Fruit fly (Drosophila melanogaster) whole organism, embryonic: Measurements from ENCODE around the gene Or30a.

ENCODE experiments used
- ATbp ChIP-seq: fragments of 200-800 bp; sonication (Bioruptor generic); optimal IDR thresholded peaks from 2 replicates; lab custom pipeline; 2017; ENCODE audit warnings: missing biosample characterization, mild to moderate bottlenecking, missing genetic modification characterization, missing genetic modification reagents
- BEAF-32 ChIP-seq: fragments of 200-800 bp; sonication (Bioruptor generic); optimal IDR thresholded peaks from 3 replicates; lab custom pipeline; 2017; ENCODE audit warnings: missing biosample characterization, missing genetic modification characterization, mild to moderate bottlenecking, moderate library complexity, missing genetic modification reagents
- CG10959 ChIP-seq: fragments of 200-800 bp; sonication (Bioruptor generic); IDR thresholded peaks from 2 replicates; pipeline ENCODE4 v1.3.6; 2022; ENCODE audit warnings: missing biosample characterization, missing genetic modification characterization
- CG11456 ChIP-seq: fragments of 200-800 bp; sonication (Bioruptor generic); IDR thresholded peaks from 3 replicates; pipeline ENCODE4 v1.3.6; 2022; ENCODE audit warnings: missing biosample characterization, missing genetic modification characterization
- CG12155 ChIP-seq: fragments of 200-800 bp; sonication (Bioruptor generic); optimal IDR thresholded peaks from 3 replicates; lab custom pipeline; 2016; ENCODE audit warnings: missing biosample characterization, missing genetic modification characterization
- CG13123 ChIP-seq: fragments of 200-800 bp; sonication (Bioruptor generic); optimal IDR thresholded peaks from 2 replicates; lab custom pipeline; 2016; ENCODE audit warnings: missing biosample characterization, missing genetic modification characterization
- CG13424 ChIP-seq: fragments of 200-800 bp; sonication (Bioruptor generic); optimal IDR thresholded peaks from 2 replicates; lab custom pipeline; 2019; ENCODE audit warnings: missing biosample characterization, mild to moderate bottlenecking, missing genetic modification characterization, moderate library complexity
- CG18262 ChIP-seq: fragments of 200-800 bp; optimal IDR thresholded peaks from 3 replicates; lab custom pipeline; 2019; ENCODE audit warnings: missing biosample characterization, mild to moderate bottlenecking, missing genetic modification characterization, moderate library complexity
- CG18599 ChIP-seq: fragments of 200-800 bp; sonication (Bioruptor generic); optimal IDR thresholded peaks from 3 replicates; lab custom pipeline; 2017; ENCODE audit warnings: missing biosample characterization, missing genetic modification characterization, mild to moderate bottlenecking, moderate library complexity, missing genetic modification reagents
- CG32767 ChIP-seq: fragments of 200-800 bp; sonication (Bioruptor generic); IDR thresholded peaks from 2 replicates; pipeline ENCODE4 v1.3.6; 2022; ENCODE audit warnings: missing biosample characterization, missing genetic modification characterization
- CG32772 ChIP-seq: fragments of 200-800 bp; sonication (Bioruptor generic); IDR thresholded peaks from 2 replicates; pipeline ENCODE4 v1.3.6; 2022; ENCODE audit warnings: missing biosample characterization, missing genetic modification characterization
- CG3281 ChIP-seq: fragments of 200-800 bp; sonication (Bioruptor generic); optimal IDR thresholded peaks from 3 replicates; lab custom pipeline; 2017; ENCODE audit warnings: missing biosample characterization, mild to moderate bottlenecking, missing genetic modification characterization
- CG33557 ChIP-seq: fragments of 200-800 bp; sonication (Bioruptor generic); optimal IDR thresholded peaks from 2 replicates; lab custom pipeline; 2019; ENCODE audit warnings: missing biosample characterization, mild to moderate bottlenecking, missing genetic modification characterization, moderate library complexity
- CG4360 ChIP-seq: fragments of 200-800 bp; sonication (Bioruptor generic); IDR thresholded peaks from 2 replicates; pipeline ENCODE4 v1.3.6; 2022; ENCODE audit warnings: missing biosample characterization, missing genetic modification characterization
- CG5180 ChIP-seq: fragments of 200-800 bp; sonication (Bioruptor generic); optimal IDR thresholded peaks from 3 replicates; lab custom pipeline; 2017; ENCODE audit warnings: missing biosample characterization, missing genetic modification characterization, mild to moderate bottlenecking, moderate library complexity, missing genetic modification reagents
- CG6854 ChIP-seq: fragments of 200-800 bp; sonication (Bioruptor generic); optimal IDR thresholded peaks from 3 replicates; lab custom pipeline; 2017; ENCODE audit warnings: missing biosample characterization, mild to moderate bottlenecking, missing genetic modification characterization
- CG9215 ChIP-seq: fragments of 200-800 bp; sonication (Bioruptor generic); IDR thresholded peaks from 2 replicates; pipeline ENCODE4 v1.3.6; 2022; ENCODE audit warnings: missing biosample characterization, missing genetic modification characterization
- CoRest ChIP-seq: fragments of 200-800 bp; sonication (Bioruptor generic); optimal IDR thresholded peaks from 3 replicates; lab custom pipeline; 2018; ENCODE audit warnings: missing biosample characterization, mild to moderate bottlenecking, missing genetic modification characterization, moderate library complexity
- CrebB ChIP-seq: fragments of 200-800 bp; sonication (Bioruptor generic); optimal IDR thresholded peaks from 3 replicates; lab custom pipeline; 2018; ENCODE audit warnings: missing biosample characterization, mild to moderate bottlenecking, missing genetic modification characterization
- HLHmδ ChIP-seq: fragments of 200-800 bp; sonication (Bioruptor generic); optimal IDR thresholded peaks from 2 replicates; lab custom pipeline; 2018; ENCODE audit warnings: missing biosample characterization, mild to moderate bottlenecking, missing genetic modification characterization, moderate library complexity
- NC2α ChIP-seq: fragments of 200-800 bp; sonication (Bioruptor generic); optimal IDR thresholded peaks from 2 replicates; lab custom pipeline; 2016; ENCODE audit warnings: missing biosample characterization, missing genetic modification characterization
- NFAT ChIP-seq: fragments of 200-800 bp; sonication (Bioruptor generic); IDR thresholded peaks from 2 replicates; pipeline ENCODE4 v1.3.6; 2022; ENCODE audit warnings: missing biosample characterization, missing genetic modification characterization
- Opbp ChIP-seq: fragments of 200-800 bp; sonication (Bioruptor generic); IDR thresholded peaks from 3 replicates; pipeline ENCODE4 v1.3.6; 2022; ENCODE audit warnings: missing biosample characterization, missing genetic modification characterization; ENCODE audit not compliant: partially characterized antibody
- Scr ChIP-seq: fragments of 200-800 bp; sonication (Bioruptor generic); IDR thresholded peaks from 2 replicates; pipeline ENCODE4 v1.3.6; 2022; ENCODE audit warnings: missing biosample characterization, missing genetic modification characterization; ENCODE audit not compliant: partially characterized antibody
- Spps ChIP-seq: fragments of 200-800 bp; sonication (Bioruptor generic); optimal IDR thresholded peaks from 2 replicates; lab custom pipeline; 2018; ENCODE audit warnings: missing biosample characterization, mild to moderate bottlenecking, missing genetic modification characterization
- Sry-δ ChIP-seq: fragments of 200-800 bp; sonication (Bioruptor generic); optimal IDR thresholded peaks from 2 replicates; lab custom pipeline; 2016; ENCODE audit warnings: missing biosample characterization, missing genetic modification characterization
- Xrp1 ChIP-seq: fragments of 200-800 bp; sonication (Bioruptor generic); IDR thresholded peaks from 2 replicates; pipeline ENCODE4 v1.3.6; 2022; ENCODE audit warnings: missing biosample characterization, missing genetic modification characterization
- ara ChIP-seq: fragments of 200-800 bp; sonication (Bioruptor generic); IDR thresholded peaks from 2 replicates; pipeline ENCODE4 v1.3.6; 2022; ENCODE audit warnings: missing biosample characterization, missing genetic modification characterization
- chif ChIP-seq, 2 experiments: fragments of 200-800 bp; sonication (Bioruptor generic); optimal IDR thresholded peaks; 3 replicates each; lab custom pipeline; 2016; ENCODE audit warnings: missing biosample characterization in 2 of 2, missing genetic modification characterization in 2 of 2
- corto ChIP-seq: fragments of 200-800 bp; sonication (Bioruptor generic); optimal IDR thresholded peaks from 2 replicates; lab custom pipeline; 2016; ENCODE audit warnings: missing biosample characterization, mild to moderate bottlenecking, missing genetic modification characterization, moderate library complexity
- crc ChIP-seq: fragments of 200-800 bp; sonication (Bioruptor generic); optimal IDR thresholded peaks from 2 replicates; lab custom pipeline; 2016; ENCODE audit warnings: missing biosample characterization, missing genetic modification characterization
- da ChIP-seq: fragments of 200-800 bp; sonication (Bioruptor generic); optimal IDR thresholded peaks from 2 replicates; lab custom pipeline; 2016; ENCODE audit warnings: missing biosample characterization, missing genetic modification characterization
- dpn ChIP-seq, 2 experiments: fragments of 200-800 bp; sonication (Bioruptor generic); optimal IDR thresholded peaks; 3 replicates each; lab custom pipeline; 2016; ENCODE audit warnings: missing biosample characterization in 2 of 2, missing genetic modification characterization in 2 of 2
- hb ChIP-seq: fragments of 200-800 bp; sonication (Bioruptor generic); IDR thresholded peaks from 3 replicates; pipeline ENCODE4 v1.3.6; 2022; ENCODE audit warnings: missing biosample characterization, missing genetic modification characterization; ENCODE audit not compliant: partially characterized antibody
- hkb ChIP-seq, 2 experiments: fragments of 200-800 bp in 1 of 2; fragments of >200 bp in 1 of 2; sonication (Bioruptor generic) in 1 of 2; IDR thresholded peaks in 1 of 2; optimal IDR thresholded peaks in 1 of 2; 2 replicates each; pipeline versions ENCODE4 v1.3.6 to Lab custom; 2017 to 2022; ENCODE audit warnings: missing biosample characterization in 1 of 2, missing genetic modification characterization in 1 of 2
- hth ChIP-seq: fragments of >200 bp; optimal IDR thresholded peaks from 2 replicates; lab custom pipeline; 2017; ENCODE audit warnings: inconsistent platforms
- inv ChIP-seq: fragments of 200-800 bp; sonication (Bioruptor generic); IDR thresholded peaks from 2 replicates; pipeline ENCODE4 v1.3.6; 2022; ENCODE audit warnings: missing biosample characterization, missing genetic modification characterization; ENCODE audit not compliant: partially characterized antibody
- maf-S ChIP-seq: fragments of 200-800 bp; sonication (Bioruptor generic); optimal IDR thresholded peaks from 2 replicates; lab custom pipeline; 2016; ENCODE audit warnings: missing biosample characterization, missing genetic modification characterization
- onecut ChIP-seq: fragments of 200-800 bp; sonication (Bioruptor generic); IDR thresholded peaks from 2 replicates; pipeline ENCODE4 v1.3.6; 2022; ENCODE audit warnings: missing biosample characterization, missing genetic modification characterization
- org-1 ChIP-seq: fragments of 200-800 bp; sonication (Bioruptor generic); optimal IDR thresholded peaks from 2 replicates; lab custom pipeline; 2017; ENCODE audit warnings: missing biosample characterization, missing genetic modification characterization
- p53 ChIP-seq: fragments of 200-800 bp; sonication (Bioruptor generic); optimal IDR thresholded peaks from 2 replicates; lab custom pipeline; 2016; ENCODE audit warnings: missing biosample characterization, missing genetic modification characterization
- pfk ChIP-seq: fragments of 200-800 bp; sonication (Bioruptor generic); optimal IDR thresholded peaks from 2 replicates; lab custom pipeline; 2018; ENCODE audit warnings: missing biosample characterization, mild to moderate bottlenecking, missing genetic modification characterization, moderate library complexity
- pnt ChIP-seq: fragments of 200-800 bp; sonication (Bioruptor generic); optimal IDR thresholded peaks from 3 replicates; lab custom pipeline; 2016; ENCODE audit warnings: missing biosample characterization, missing genetic modification characterization
- pzg ChIP-seq: fragments of 200-800 bp; sonication (Bioruptor generic); optimal IDR thresholded peaks from 3 replicates; lab custom pipeline; 2018; ENCODE audit warnings: missing biosample characterization, mild to moderate bottlenecking, missing genetic modification characterization, moderate library complexity
- ro ChIP-seq: fragments of 200-800 bp; sonication (Bioruptor generic); IDR thresholded peaks from 2 replicates; pipeline ENCODE4 v1.3.6; 2022; ENCODE audit warnings: missing biosample characterization, missing genetic modification characterization
- sens ChIP-seq: fragments of 200-800 bp; sonication (Bioruptor generic); peaks from one replicate; lab custom pipeline; 2016; ENCODE audit warnings: missing biosample characterization, missing genetic modification characterization
- sim ChIP-seq: fragments of 200-800 bp; sonication (Bioruptor generic); IDR thresholded peaks from 2 replicates; pipeline ENCODE4 v1.3.6; 2022; ENCODE audit warnings: missing biosample characterization, missing genetic modification characterization
- slp2 ChIP-seq: fragments of 200-800 bp; sonication (Bioruptor generic); optimal IDR thresholded peaks from 2 replicates; lab custom pipeline; 2016; ENCODE audit warnings: missing biosample characterization, missing genetic modification characterization
- stc ChIP-seq: fragments of 200-800 bp; sonication (Bioruptor generic); IDR thresholded peaks from 2 replicates; pipeline ENCODE4 v1.3.6; 2022; ENCODE audit warnings: missing biosample characterization, missing genetic modification characterization
- vfl ChIP-seq: fragments of 200-800 bp; sonication (Bioruptor generic); optimal IDR thresholded peaks from 2 replicates; lab custom pipeline; 2016; ENCODE audit warnings: missing biosample characterization, missing genetic modification characterization
- zfh1 ChIP-seq: fragments of 200-800 bp; sonication (Bioruptor generic); IDR thresholded peaks from 3 replicates; pipeline ENCODE4 v1.3.6; 2022; ENCODE audit warnings: missing biosample characterization, missing genetic modification characterization

Or30a gene

dm6 chr2L:9133169-9133568 is 21.6 kb downstream of the Or30a start (continued):
- TF ChIP-seq ro (GFP tag; lab: Robert Waterston, UW) (0 out of 2 replicates have a peak, but pooled peaks have one; percentile 18), onecut (GFP tag; lab: Robert Waterston, UW) (peak; percentile 61; the same call in 1 of the 2 replicates), p53 (GFP tag; lab: Kevin White, UChicago) (no peak), CG18599 (GFP tag; lab: Kevin White, UChicago) (peak; percentile 71), ara (GFP tag; lab: Robert Waterston, UW) (peak; percentile 78), pzg (no peak), CG11456 (GFP tag; lab: Robert Waterston, UW) (no peak), sens (GFP tag; lab: Kevin White, UChicago) (peak; percentile 84), Opbp (GFP tag; lab: Robert Waterston, UW) (no peak), hkb (optimal IDR thresholded peaks at IDR 0.05; lab: Kevin White, UChicago) (no peak), hkb (GFP tag; IDR thresholded peaks at IDR 0.05; lab: Robert Waterston, UW) (peak; percentile 79), hth (lab: Kevin White, UChicago) (no peak), CG32772 (peak; percentile 72), Sry-δ (no peak), CG9215 (GFP tag; lab: Robert Waterston, UW) (no peak), pfk (GFP tag; lab: Kevin White, UChicago) (no peak), CG13123 (GFP tag; lab: Kevin White, UChicago) (peak; percentile 22), CG12155 (GFP tag; lab: Kevin White, UChicago) (peak; percentile 38), NC2α (GFP tag; lab: Kevin White, UChicago) (no peak), CG32767 (GFP tag; lab: Robert Waterston, UW) (peak; percentile 69), CG13424 (tag; lab: Kevin White, UChicago) (peak; percentile 81), pnt (GFP tag; lab: Kevin White, UChicago) (no peak), CG4360 (peak; percentile 38; the same call in 1 of the 2 replicates), corto (GFP tag; lab: Kevin White, UChicago) (no peak), CG10959 (GFP tag; lab: Robert Waterston, UW) (peak; percentile 39; the same call in 1 of the 2 replicates), BEAF-32 (GFP tag; lab: Kevin White, UChicago) (no peak), dpn (GFP tag; optimal IDR thresholded peaks at IDR 0.05; lab: Kevin White, UChicago) (peak in 1 of 2 experiments; percentile 60), zfh1 (peak; percentile 40; the same call in 1 of the 3 replicates), maf-S (GFP tag; lab: Kevin White, UChicago) (no peak), HLHmδ (GFP tag; lab: Kevin White, UChicago) (no peak), stc (peak; percentile 71), CrebB (tag; lab: Kevin White, UChicago) (peak; percentile 35), da (GFP tag; lab: Kevin White, UChicago) (no peak), CG5180 (GFP tag; lab: Kevin White, UChicago) (peak; percentile 36), slp2 (GFP tag; lab: Kevin White, UChicago) (no peak), Scr (GFP tag; lab: Robert Waterston, UW) (no peak), vfl (GFP tag; lab: Kevin White, UChicago) (no peak), ATbp (GFP tag; lab: Kevin White, UChicago) (peak; percentile 79), Spps (tag; lab: Kevin White, UChicago) (peak; percentile 86), hb (GFP tag; lab: Robert Waterston, UW) (no peak), sim (GFP tag; lab: Robert Waterston, UW) (peak; percentile 63; the same call in 1 of the 2 replicates), inv (GFP tag; lab: Robert Waterston, UW) (no peak), CG18262 (tag; lab: Kevin White, UChicago) (peak; percentile 92), Xrp1 (GFP tag; lab: Robert Waterston, UW) (peak; percentile 89), chif (GFP tag; optimal IDR thresholded peaks at IDR 0.05; lab: Kevin White, UChicago) (no peak), crc (GFP tag; lab: Kevin White, UChicago) (no peak), CG3281 (peak; percentile 34), NFAT (no peak), CG6854 (GFP tag; lab: Kevin White, UChicago) (no peak), CoRest (tag; lab: Kevin White, UChicago) (peak; percentile 82), CG33557 (peak; percentile 78), org-1 (GFP tag; lab: Kevin White, UChicago) (peak; percentile 40)
